Fruit fly (Drosophila melanogaster) Kc167 (cell line): Measurements from ENCODE around the gene CG10553.

Source experiments
- h ChIP-seq: fragments of >200 bp; optimal IDR thresholded peaks from 3 replicates; lab custom pipeline; 2018; ENCODE audit warnings: missing external identifiers
- psq ChIP-seq: fragments of >200 bp; optimal IDR thresholded peaks from 2 replicates; lab custom pipeline; 2017; ENCODE audit warnings: missing external identifiers

DNA sequence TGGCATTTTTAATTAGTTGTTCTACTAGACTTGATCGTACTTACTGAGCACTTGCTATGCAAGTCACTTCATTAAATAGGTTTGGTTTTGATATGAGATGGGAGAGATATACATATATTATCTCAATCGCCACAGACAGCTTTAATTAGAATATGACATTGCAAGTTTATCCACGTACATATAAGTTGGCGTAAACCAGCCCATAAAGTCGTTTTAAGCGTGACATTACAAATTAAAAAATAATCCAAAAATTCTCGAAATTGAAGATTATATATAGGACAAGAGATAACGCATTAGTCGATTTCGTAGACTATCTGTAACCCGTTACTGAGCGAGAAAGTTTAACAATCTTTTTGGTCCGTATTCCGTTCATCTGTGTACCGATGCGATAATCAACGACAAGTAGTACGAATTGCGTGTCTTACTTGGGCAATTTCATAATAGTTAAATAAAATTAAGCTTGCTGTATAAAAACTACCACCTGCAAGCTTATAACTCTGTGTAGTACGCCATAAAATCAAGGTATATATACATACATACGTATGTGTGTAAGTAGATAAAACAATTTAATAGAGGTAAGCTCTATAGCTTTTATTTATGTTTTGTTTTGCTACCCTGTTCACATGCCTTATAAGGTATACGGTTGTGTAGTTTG, 2.3 kb upstream of the CG10553 start, which contains the start of gene CG10560:
- TF ChIP-seq h (lab: Kevin White, UChicago) (no peak), psq (lab: Kevin White, UChicago) (no peak)
